Worm (Caenorhabditis elegans): Measurements from ENCODE around the gene ash-2.

The ash-2 gene

DNA sequence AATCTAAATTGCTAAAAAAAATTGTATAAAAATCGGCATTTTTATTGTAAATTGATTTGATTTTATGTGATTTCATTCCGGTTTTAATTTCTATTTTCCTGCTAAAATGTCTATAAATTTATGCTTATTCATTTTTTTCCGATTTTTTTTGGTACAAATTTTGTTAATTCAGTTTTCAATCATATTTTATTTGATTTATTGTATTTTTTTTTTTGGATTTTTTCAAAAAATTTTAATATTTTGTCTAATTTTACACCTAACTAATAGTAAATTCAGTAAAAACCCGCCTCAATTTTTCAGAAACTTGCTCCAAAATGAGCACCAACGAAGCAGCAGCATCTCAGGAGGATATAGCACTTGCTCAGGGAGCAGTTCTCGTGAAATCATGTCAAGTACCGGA lies 13.1 kb downstream of the ash-2 start, which contains the start of gene dhps-1:
dhps-1 (plus strand) TSS at position 301 of the 400 bp plus-strand sequence.
- TF ChIP-seq zag-1 (tag; optimal IDR thresholded peaks at IDR 0.05) (no peak), nhr-23 (tag; optimal IDR thresholded peaks at IDR 0.05) (no peak), lin-39 (tag; optimal IDR thresholded peaks at IDR 0.05) (no peak), mab-5 (tag; optimal IDR thresholded peaks at IDR 0.05) (no peak), mdl-1 (tag; optimal IDR thresholded peaks at IDR 0.05) (no peak), ceh-82 (tag; optimal IDR thresholded peaks at IDR 0.05) (no peak), snpc-4 (tag; optimal IDR thresholded peaks at IDR 0.05) (no peak), sma-3 (GFP tag; optimal IDR thresholded peaks at IDR 0.05) (no peak), egl-27 (tag; optimal IDR thresholded peaks at IDR 0.05) (no peak), mbf-1 (tag; optimal IDR thresholded peaks at IDR 0.05) (no peak), nhr-129 (tag; optimal IDR thresholded peaks at IDR 0.05) (no peak), lin-11 (tag; optimal IDR thresholded peaks at IDR 0.05) (no peak), nhr-10 (tag; optimal IDR thresholded peaks at IDR 0.05) (no peak), sem-4 (tag; optimal IDR thresholded peaks at IDR 0.05) (no peak), ztf-1 (GFP tag; conservative IDR thresholded peaks at IDR 0.05) (no peak)

ce11 chrII:11994940-11995339 lies 15.3 kb downstream of the ash-2 start:
- TF ChIP-seq nhr-21 (tag; optimal IDR thresholded peaks at IDR 0.05) (no peak), ceh-16 (tag; optimal IDR thresholded peaks at IDR 0.05) (no peak), ztf-11 (tag; optimal IDR thresholded peaks at IDR 0.05) (no peak), elt-1 (tag; optimal IDR thresholded peaks at IDR 0.05) (no peak), nhr-129 (tag; optimal IDR thresholded peaks at IDR 0.05) (no peak), skn-1 (tag; optimal IDR thresholded peaks at IDR 0.05) (no peak)

- TF ChIP-seq nhr-10 (tag; optimal IDR thresholded peaks at IDR 0.05) (no peak), unc-62 (GFP tag; optimal IDR thresholded peaks at IDR 0.05) (no peak), R02D3.7 (tag; optimal IDR thresholded peaks at IDR 0.05) (no peak), nhr-11 (tag; optimal IDR thresholded peaks at IDR 0.05) (no peak), skn-1 (tag; optimal IDR thresholded peaks at IDR 0.05) (no peak), gmeb-1 (tag; optimal IDR thresholded peaks at IDR 0.05) (no peak), nhr-12 (tag; optimal IDR thresholded peaks at IDR 0.05) (no peak), mab-5 (tag; optimal IDR thresholded peaks at IDR 0.05) (no peak)
Observed at ce11 chrII:11998903-11999302, 19.3 kb downstream of the ash-2 start, which contains the start of gene Y17G7B.23. Y17G7B.23 (plus strand) TSS chrII:11999203.

- no peak for TF ChIP-seq aly-2 (tag; optimal IDR thresholded peaks at IDR 0.05)
- TF ChIP-seq peb-1 (tag; optimal IDR thresholded peaks at IDR 0.05): no peak
- TF ChIP-seq nhr-10 (tag; optimal IDR thresholded peaks at IDR 0.05): no peak
- TF ChIP-seq lin-13 (GFP tag; optimal IDR thresholded peaks at IDR 0.05): no peak
- no peak for TF ChIP-seq crh-2 (tag; optimal IDR thresholded peaks at IDR 0.05)
- TF ChIP-seq unc-62 (GFP tag; optimal IDR thresholded peaks at IDR 0.05): no peak
- no peak for TF ChIP-seq ama-1 (optimal IDR thresholded peaks at IDR 0.05)
- no peak for TF ChIP-seq zag-1 (tag; optimal IDR thresholded peaks at IDR 0.05)
- TF ChIP-seq nhr-77 (tag; optimal IDR thresholded peaks at IDR 0.05): no peak
- TF ChIP-seq C34F6.9 (tag; optimal IDR thresholded peaks at IDR 0.05): no peak
- TF ChIP-seq alr-1 (tag; optimal IDR thresholded peaks at IDR 0.05): no peak
- TF ChIP-seq blmp-1 (tag; optimal IDR thresholded peaks at IDR 0.05; ENCODE audit: insufficient read depth): no peak
- TF ChIP-seq egl-27 (tag; optimal IDR thresholded peaks at IDR 0.05): no peak
- no peak for TF ChIP-seq nhr-11 (tag; optimal IDR thresholded peaks at IDR 0.05)
- TF ChIP-seq F13H6.1 (tag; optimal IDR thresholded peaks at IDR 0.05): no peak
- TF ChIP-seq snpc-4 (tag; optimal IDR thresholded peaks at IDR 0.05): no peak
- TF ChIP-seq sma-9 (GFP tag; optimal IDR thresholded peaks at IDR 0.05): no peak
- no peak for TF ChIP-seq sma-9 (tag; optimal IDR thresholded peaks at IDR 0.05)
- no peak for TF ChIP-seq nhr-237 (tag; optimal IDR thresholded peaks at IDR 0.05)
- TF ChIP-seq mdl-1 (tag; optimal IDR thresholded peaks at IDR 0.05): no peak
Observed at ce11 chrII:12005981-12006380, 26.3 kb downstream of the ash-2 start.

All from whole organism, L2 larva.